Fruit fly (Drosophila melanogaster): ENCODE results near the gene CG14879.
A peak's percentile ranks its signal among the peaks of the same experiment; 100 is the strongest.

Gene CG14879

DNA sequence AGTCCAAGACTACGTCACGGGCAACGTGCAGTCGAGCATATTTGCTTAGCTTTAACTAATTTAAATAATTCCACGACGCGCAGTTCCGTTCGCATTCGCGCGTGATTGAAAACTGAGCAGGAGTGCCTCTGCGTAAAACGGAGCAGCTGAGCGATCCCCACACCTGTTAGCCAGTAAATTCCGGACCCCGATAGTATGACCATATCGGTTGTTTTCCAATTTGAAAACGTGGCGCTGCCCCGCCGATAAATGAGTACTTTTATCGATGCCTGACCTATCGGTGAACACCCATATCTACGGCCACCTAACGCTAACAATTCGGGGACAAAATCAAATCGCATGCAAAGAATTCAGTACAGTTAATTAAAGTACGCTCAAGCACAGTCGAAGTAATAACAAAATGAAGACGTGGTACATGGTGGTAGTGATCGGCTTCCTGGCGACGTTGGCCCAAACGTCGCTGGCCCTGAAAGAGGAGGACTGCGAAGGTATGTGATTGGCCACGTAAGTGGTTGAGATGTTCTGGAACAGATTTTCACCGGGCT is at the start of gene CG14879, which contains the start of gene Manf:
Gene CG14879, minus strand, starts transcription at position 116 of the 545 bp plus-strand sequence.
Gene Manf, plus strand, starts transcription at position 294 of the 545 bp plus-strand sequence.
- TF ChIP-seq Fer1 (GFP tag; optimal IDR thresholded peaks at IDR 0.05), result peak; percentile 11
- TF ChIP-seq crp (GFP tag; optimal IDR thresholded peaks at IDR 0.05), result peak in 1 of 2 experiments; percentile 79
- TF ChIP-seq CG9932 (GFP tag; IDR thresholded peaks at IDR 0.05), result 0 out of 2 replicates have a peak, but pooled peaks have one; percentile 18
- peak; percentile 31 for TF ChIP-seq cwo (GFP tag; optimal IDR thresholded peaks at IDR 0.05)
- peak; percentile 85 for TF ChIP-seq MESR4 (GFP tag; optimal IDR thresholded peaks at IDR 0.05)
- no peak for TF ChIP-seq CG16779 (GFP tag; IDR thresholded peaks at IDR 0.05)
- no peak for TF ChIP-seq CG6765 (GFP tag; optimal IDR thresholded peaks at IDR 0.05)
- TF ChIP-seq CG34224 (GFP tag; IDR thresholded peaks at IDR 0.05; ENCODE audit: partially characterized antibody), result peak; percentile 71
- TF ChIP-seq CG7357 (GFP tag; IDR thresholded peaks at IDR 0.05), result no peak
- TF ChIP-seq Hmx (GFP tag; optimal IDR thresholded peaks at IDR 0.05), result no peak
- peak; percentile 30 for TF ChIP-seq CG17912 (GFP tag; optimal IDR thresholded peaks at IDR 0.05)
- no peak for TF ChIP-seq so (GFP tag; IDR thresholded peaks at IDR 0.05)
- peak; percentile 6 for TF ChIP-seq CG9437 (GFP tag; optimal IDR thresholded peaks at IDR 0.05)
- no peak for TF ChIP-seq Lim3 (GFP tag; IDR thresholded peaks at IDR 0.05)
- TF ChIP-seq Nf-YB (GFP tag; optimal IDR thresholded peaks at IDR 0.05), result peak; percentile 37
- TF ChIP-seq bsh (GFP tag; optimal IDR thresholded peaks at IDR 0.05), result no peak
- no peak for TF ChIP-seq Doc2 (GFP tag; IDR thresholded peaks at IDR 0.05)
- no peak for TF ChIP-seq CG18262 (tag; optimal IDR thresholded peaks at IDR 0.05)
- no peak for TF ChIP-seq CG8388 (GFP tag; optimal IDR thresholded peaks at IDR 0.05)
- 0 out of 2 replicates have a peak, but pooled peaks have one; percentile 10 for TF ChIP-seq CG42726 (GFP tag; IDR thresholded peaks at IDR 0.05; ENCODE audit: partially characterized antibody)
- no peak for TF ChIP-seq CG33213 (GFP tag; optimal IDR thresholded peaks at IDR 0.05)
- no peak for TF ChIP-seq Blimp-1 (GFP tag; optimal IDR thresholded peaks at IDR 0.05)
- TF ChIP-seq zfh1 (GFP tag; IDR thresholded peaks at IDR 0.05), result peak; percentile 41; the same call in 1 of the 3 replicates
- 0 out of 2 replicates have a peak, but pooled peaks have one; percentile 4 for TF ChIP-seq ranshi (GFP tag; IDR thresholded peaks at IDR 0.05)
- TF ChIP-seq CG17829 (tag; optimal IDR thresholded peaks at IDR 0.05), result peak; percentile 30
- peak; percentile 84 for TF ChIP-seq Med (GFP tag)
- peak; percentile 30; the same call in 1 of the 2 replicates for TF ChIP-seq rib (GFP tag; IDR thresholded peaks at IDR 0.05)
- no peak for TF ChIP-seq Dek (tag; optimal IDR thresholded peaks at IDR 0.05)
- no peak for TF ChIP-seq Bdp1 (GFP tag; optimal IDR thresholded peaks at IDR 0.05)
- no peak for TF ChIP-seq CG7745 (tag; optimal IDR thresholded peaks at IDR 0.05)
- TF ChIP-seq CG15011 (GFP tag; optimal IDR thresholded peaks at IDR 0.05), result no peak
- TF ChIP-seq unc-4 (GFP tag; IDR thresholded peaks at IDR 0.05; ENCODE audit: partially characterized antibody), result peak; percentile 56
- peak; percentile 98 for TF ChIP-seq CG12769 (tag; optimal IDR thresholded peaks at IDR 0.05)
- peak; percentile 67; the same call in 2 of the 4 replicates for TF ChIP-seq chinmo (GFP tag; IDR thresholded peaks at IDR 0.05; ENCODE audit: partially characterized antibody)
- TF ChIP-seq ro (GFP tag; IDR thresholded peaks at IDR 0.05), result no peak
- no peak for TF ChIP-seq CG1832 (GFP tag; optimal IDR thresholded peaks at IDR 0.05)
- TF ChIP-seq Scr (GFP tag; IDR thresholded peaks at IDR 0.05; ENCODE audit: partially characterized antibody), result peak; percentile 49; the same call in 1 of the 2 replicates
- TF ChIP-seq Nf-YC (tag; optimal IDR thresholded peaks at IDR 0.05), result peak; percentile 73
- TF ChIP-seq insv (GFP tag; optimal IDR thresholded peaks at IDR 0.05), result peak in 1 of 2 experiments; percentile 87
- TF ChIP-seq CG11696 (GFP tag; IDR thresholded peaks at IDR 0.05), result no peak
- no peak for TF ChIP-seq slp2 (GFP tag; optimal IDR thresholded peaks at IDR 0.05)
- no peak for TF ChIP-seq CG7839 (tag; optimal IDR thresholded peaks at IDR 0.05)
- TF ChIP-seq CG7372 (GFP tag; IDR thresholded peaks at IDR 0.05), result no peak
- no peak for TF ChIP-seq wor (GFP tag; IDR thresholded peaks at IDR 0.05)
- TF ChIP-seq Bgb (GFP tag; IDR thresholded peaks at IDR 0.05; ENCODE audit: partially characterized antibody), result peak; percentile 62
- no peak for TF ChIP-seq phol (tag; optimal IDR thresholded peaks at IDR 0.05)
- TF ChIP-seq CG9797 (GFP tag; optimal IDR thresholded peaks at IDR 0.05), result peak; percentile 90
- peak; percentile 67 for TF ChIP-seq CG2116 (GFP tag; optimal IDR thresholded peaks at IDR 0.05)
